Worm (Caenorhabditis elegans) whole organism, L3 larva: ENCODE results near the gene lin-15B.

Experiments used
- R02D3.7 ChIP-seq: fragments of 150-350 bp; optimal IDR thresholded peaks from 2 replicates; lab custom pipeline; 2014; ENCODE audit warnings: missing biosample characterization, missing genetic modification characterization
- ZK546.5 ChIP-seq: sonication (generic microtip); optimal IDR thresholded peaks from 2 replicates; lab custom pipeline; 2017; ENCODE audit warnings: missing biosample characterization, missing genetic modification characterization
- aly-2 ChIP-seq: fragments of 150-350 bp; optimal IDR thresholded peaks from 2 replicates; lab custom pipeline; 2014; ENCODE audit warnings: missing biosample characterization, missing genetic modification characterization
- ama-1 ChIP-seq: fragments of 150-350 bp; optimal IDR thresholded peaks from 2 replicates; lab custom pipeline; 2018
- ceh-16 ChIP-seq: sonication (generic microtip); optimal IDR thresholded peaks from 2 replicates; lab custom pipeline; 2017; ENCODE audit warnings: missing biosample characterization, missing genetic modification characterization
- ceh-28 ChIP-seq: fragments of 150-350 bp; optimal IDR thresholded peaks from 2 replicates; lab custom pipeline; 2014; ENCODE audit warnings: missing biosample characterization, missing genetic modification reagents, missing genetic modification characterization
- ceh-82 ChIP-seq: fragments of 150-350 bp; optimal IDR thresholded peaks from 2 replicates; lab custom pipeline; 2014; ENCODE audit warnings: missing biosample characterization, missing genetic modification characterization
- ceh-9 ChIP-seq: sonication (generic microtip); optimal IDR thresholded peaks from 2 replicates; lab custom pipeline; 2018; ENCODE audit warnings: missing biosample characterization, missing genetic modification characterization
- daf-12 ChIP-seq: fragments of 150-350 bp; optimal IDR thresholded peaks from 2 replicates; lab custom pipeline; 2014; ENCODE audit warnings: missing biosample characterization, missing genetic modification reagents, missing genetic modification characterization
- egl-27 ChIP-seq: sonication (generic microtip); optimal IDR thresholded peaks from 4 replicates; lab custom pipeline; 2017; ENCODE audit warnings: missing biosample characterization, missing genetic modification reagents, missing genetic modification characterization
- egl-5 ChIP-seq: fragments of 150-350 bp; optimal IDR thresholded peaks from 2 replicates; lab custom pipeline; 2017; ENCODE audit warnings: missing biosample characterization, missing genetic modification reagents, missing genetic modification characterization, inconsistent platforms
- elt-1 ChIP-seq: fragments of 150-350 bp; optimal IDR thresholded peaks from 2 replicates; lab custom pipeline; 2014; ENCODE audit warnings: missing biosample characterization, missing genetic modification characterization
- elt-2 ChIP-seq: sonication (generic microtip); optimal IDR thresholded peaks from 2 replicates; lab custom pipeline; 2016; ENCODE audit warnings: missing genetic modification reagents, mild to moderate bottlenecking, missing genetic modification characterization, missing compliant biosample characterization
- elt-3 ChIP-seq, 3 experiments: fragments of 150-350 bp in 1 of 3; sonication (generic microtip) in 2 of 3; optimal IDR thresholded peaks; 2 replicates in 2 of 3; 4 replicates in 1 of 3; lab custom pipeline; 2014 to 2017; ENCODE audit warnings: missing biosample characterization in 3 of 3, missing genetic modification characterization in 3 of 3
- eor-1 ChIP-seq, 2 experiments: fragments of 150-350 bp; optimal IDR thresholded peaks; 2 replicates each; lab custom pipeline; 2014 to 2018; ENCODE audit warnings: missing biosample characterization in 2 of 2, missing genetic modification characterization in 2 of 2
- fkh-10 ChIP-seq: sonication (generic microtip); optimal IDR thresholded peaks from 2 replicates; lab custom pipeline; 2017; ENCODE audit warnings: missing biosample characterization, missing genetic modification reagents, missing genetic modification characterization
- fkh-2 ChIP-seq: fragments of 150-350 bp; optimal IDR thresholded peaks from 2 replicates; lab custom pipeline; 2014; ENCODE audit warnings: missing biosample characterization, missing genetic modification reagents, missing genetic modification characterization
- fos-1 ChIP-seq: fragments of 150-350 bp; optimal IDR thresholded peaks from 2 replicates; lab custom pipeline; 2014; ENCODE audit warnings: missing biosample characterization, missing genetic modification characterization
- hmg-11 ChIP-seq: sonication (generic microtip); optimal IDR thresholded peaks from 2 replicates; lab custom pipeline; 2016; ENCODE audit warnings: missing genetic modification characterization, missing compliant biosample characterization
- jun-1 ChIP-seq: fragments of 150-350 bp; optimal IDR thresholded peaks from 2 replicates; lab custom pipeline; 2014; ENCODE audit warnings: missing biosample characterization, missing genetic modification reagents, missing genetic modification characterization
- lin-15B ChIP-seq: fragments of 150-350 bp; optimal IDR thresholded peaks from 2 replicates; lab custom pipeline; 2014; ENCODE audit warnings: missing biosample characterization, missing genetic modification characterization
- lin-39 ChIP-seq: fragments of 150-350 bp; optimal IDR thresholded peaks from 2 replicates; lab custom pipeline; 2018; ENCODE audit warnings: missing biosample characterization, missing genetic modification reagents, missing genetic modification characterization
- lsy-12 ChIP-seq: sonication (generic microtip); optimal IDR thresholded peaks from 2 replicates; lab custom pipeline; 2016; ENCODE audit warnings: mild to moderate bottlenecking, missing genetic modification characterization, missing compliant biosample characterization
- mdl-1 ChIP-seq: fragments of 150-350 bp; optimal IDR thresholded peaks from 2 replicates; lab custom pipeline; 2014; ENCODE audit warnings: missing biosample characterization, missing genetic modification characterization
- mml-1 ChIP-seq: fragments of 150-350 bp; sonication (generic microtip); optimal IDR thresholded peaks from 3 replicates; lab custom pipeline; 2014; ENCODE audit warnings: missing biosample characterization, missing genetic modification characterization
- nfya-1 ChIP-seq: sonication (generic microtip); optimal IDR thresholded peaks from 2 replicates; lab custom pipeline; 2017; ENCODE audit warnings: missing genetic modification characterization, mild to moderate bottlenecking, missing compliant biosample characterization, antibody characterized with exemption, moderate library complexity; ENCODE audit not compliant: insufficient read depth
- nhr-11 ChIP-seq: fragments of 150-350 bp; optimal IDR thresholded peaks from 2 replicates; lab custom pipeline; 2014; ENCODE audit warnings: missing biosample characterization, missing genetic modification characterization
- nhr-12 ChIP-seq: fragments of 150-350 bp; optimal IDR thresholded peaks from 2 replicates; lab custom pipeline; 2014; ENCODE audit warnings: missing biosample characterization, missing genetic modification characterization
- nhr-23 ChIP-seq: fragments of 150-350 bp; optimal IDR thresholded peaks from 2 replicates; lab custom pipeline; 2014; ENCODE audit warnings: missing biosample characterization, missing genetic modification reagents, missing genetic modification characterization
- nhr-237 ChIP-seq: fragments of 150-350 bp; optimal IDR thresholded peaks from 2 replicates; lab custom pipeline; 2014; ENCODE audit warnings: missing biosample characterization, missing genetic modification characterization
- nhr-25 ChIP-seq: sonication (generic microtip); optimal IDR thresholded peaks from 2 replicates; lab custom pipeline; 2017; ENCODE audit warnings: missing biosample characterization, missing genetic modification characterization
- nhr-28 ChIP-seq: fragments of 150-350 bp; optimal IDR thresholded peaks from 2 replicates; lab custom pipeline; 2014; ENCODE audit warnings: missing biosample characterization, missing genetic modification characterization
- nhr-43 ChIP-seq: sonication (generic microtip); optimal IDR thresholded peaks from 2 replicates; lab custom pipeline; 2016; ENCODE audit warnings: mild to moderate bottlenecking, missing genetic modification characterization, missing compliant biosample characterization; ENCODE audit not compliant: poor library complexity, severe bottlenecking
- nhr-67 ChIP-seq: fragments of 150-350 bp; optimal IDR thresholded peaks from 2 replicates; lab custom pipeline; 2014; ENCODE audit warnings: missing biosample characterization, missing genetic modification characterization
- nhr-76 ChIP-seq: fragments of 150-350 bp; sonication (generic microtip); optimal IDR thresholded peaks from 5 replicates; lab custom pipeline; 2014; ENCODE audit warnings: missing biosample characterization, missing genetic modification characterization
- nhr-77 ChIP-seq: fragments of 150-350 bp; optimal IDR thresholded peaks from 2 replicates; lab custom pipeline; 2014; ENCODE audit warnings: missing biosample characterization, missing genetic modification characterization
- pha-4 ChIP-seq: fragments of 150-350 bp; optimal IDR thresholded peaks from 2 replicates; lab custom pipeline; 2014; ENCODE audit warnings: missing biosample characterization, missing genetic modification reagents, missing genetic modification characterization
- pqm-1 ChIP-seq: fragments of 150-350 bp; optimal IDR thresholded peaks from 2 replicates; lab custom pipeline; 2017; ENCODE audit warnings: missing biosample characterization, missing genetic modification characterization, inconsistent platforms
- sea-2 ChIP-seq: fragments of 150-350 bp; sonication (generic microtip); optimal IDR thresholded peaks from 4 replicates; lab custom pipeline; 2014; ENCODE audit warnings: missing biosample characterization, missing genetic modification reagents, missing genetic modification characterization
- skn-1 ChIP-seq: fragments of 150-350 bp; optimal IDR thresholded peaks from 2 replicates; lab custom pipeline; 2014; ENCODE audit warnings: missing biosample characterization, missing genetic modification characterization
- snpc-4 ChIP-seq: fragments of 150-350 bp; optimal IDR thresholded peaks from 2 replicates; lab custom pipeline; 2014; ENCODE audit warnings: missing biosample characterization, missing genetic modification characterization
- tbx-2 ChIP-seq: sonication (generic microtip); optimal IDR thresholded peaks from 2 replicates; lab custom pipeline; 2016; ENCODE audit warnings: mild to moderate bottlenecking, missing genetic modification characterization, missing compliant biosample characterization
- unc-39 ChIP-seq: sonication (generic microtip); optimal IDR thresholded peaks from 4 replicates; lab custom pipeline; 2017; ENCODE audit warnings: missing biosample characterization, missing genetic modification characterization
- unc-62 ChIP-seq: fragments of 150-350 bp; sonication (generic microtip); optimal IDR thresholded peaks from 4 replicates; lab custom pipeline; 2014; ENCODE audit warnings: missing biosample characterization, missing genetic modification reagents, missing genetic modification characterization
- zag-1 ChIP-seq: fragments of 150-350 bp; optimal IDR thresholded peaks from 2 replicates; lab custom pipeline; 2014; ENCODE audit warnings: missing biosample characterization, missing genetic modification characterization
- ztf-4 ChIP-seq: fragments of 150-350 bp; optimal IDR thresholded peaks from 2 replicates; lab custom pipeline; 2014; ENCODE audit warnings: missing biosample characterization, missing genetic modification characterization

The lin-15B gene

ce11 chrX:15730342-15730741 is 4.4 kb downstream of the lin-15B start:
- no peak for TF ChIP-seq lin-39 (tag; lab: Kevin White, UChicago)
- no peak for TF ChIP-seq fos-1 (tag; lab: Kevin White, UChicago)
- TF ChIP-seq lsy-12 (tag; lab: Kevin White, UChicago) = no peak
- TF ChIP-seq ZK546.5 = no peak
- no peak for TF ChIP-seq jun-1
- TF ChIP-seq nhr-11 (tag; lab: Kevin White, UChicago) = no peak
- no peak for TF ChIP-seq daf-12 (tag; lab: Kevin White, UChicago)
- no peak for TF ChIP-seq lin-15B (tag; lab: Kevin White, UChicago)
- no peak for TF ChIP-seq aly-2 (tag; lab: Kevin White, UChicago)
- TF ChIP-seq ceh-28 = no peak

ce11 chrX:15731668-15732067 is 5.7 kb downstream of the lin-15B start, which contains the start of gene lin-15A:
TSS of gene lin-15A (plus strand) at chrX:15731968.
- TF ChIP-seq nhr-23 (tag; lab: Kevin White, UChicago) (no peak), nhr-25 (tag; lab: Kevin White, UChicago) (no peak), lin-39 (tag; lab: Kevin White, UChicago) (no peak), fkh-10 (GFP tag; lab: Kevin White, UChicago) (no peak), pha-4 (tag; lab: Kevin White, UChicago) (no peak), ceh-9 (tag; lab: Kevin White, UChicago) (no peak), daf-12 (tag; lab: Kevin White, UChicago) (no peak), eor-1 (tag; optimal IDR thresholded peaks at IDR 0.05; lab: Kevin White, UChicago) (no peak), ZK546.5 (no peak), elt-3 (tag; optimal IDR thresholded peaks at IDR 0.05; lab: Kevin White, UChicago) (no peak), ztf-4 (tag; lab: Kevin White, UChicago) (no peak), nhr-67 (no peak), nhr-76 (no peak), nhr-28 (tag; lab: Kevin White, UChicago) (no peak), pqm-1 (tag; lab: Kevin White, UChicago) (no peak), unc-39 (tag; lab: Kevin White, UChicago) (no peak)

ce11 chrX:15736419-15736818 is 10.5 kb downstream of the lin-15B start:
- TF ChIP-seq egl-5 (tag; lab: Kevin White, UChicago) (peak; percentile 47), daf-12 (tag; lab: Kevin White, UChicago) (no peak), unc-62 (GFP tag; lab: Kevin White, UChicago) (no peak), nhr-77 (tag; lab: Kevin White, UChicago) (peak; percentile 85), nhr-28 (tag; lab: Kevin White, UChicago) (no peak), fkh-10 (GFP tag; lab: Kevin White, UChicago) (no peak), jun-1 (peak; percentile 91), lsy-12 (tag; lab: Kevin White, UChicago) (peak; percentile 65), elt-1 (tag; lab: Kevin White, UChicago) (no peak), nhr-23 (tag; lab: Kevin White, UChicago) (peak; percentile 84), fkh-2 (no peak), ceh-9 (tag; lab: Kevin White, UChicago) (no peak), mdl-1 (tag; lab: Kevin White, UChicago) (no peak), aly-2 (tag; lab: Kevin White, UChicago) (no peak), zag-1 (tag; lab: Kevin White, UChicago) (no peak), tbx-2 (peak; percentile 82), eor-1 (tag; optimal IDR thresholded peaks at IDR 0.05; lab: Kevin White, UChicago) (no peak), ceh-28 (peak; percentile 97), egl-27 (tag; lab: Kevin White, UChicago) (peak; percentile 4), unc-39 (tag; lab: Kevin White, UChicago) (no peak), lin-39 (tag; lab: Kevin White, UChicago) (peak; percentile 46), hmg-11 (peak; percentile 85), nhr-237 (tag; lab: Kevin White, UChicago) (no peak), nfya-1 (tag; lab: Kevin White, UChicago) (no peak), ceh-82 (peak; percentile 72), nhr-76 (no peak), nhr-67 (no peak), nhr-11 (tag; lab: Kevin White, UChicago) (no peak), nhr-43 (tag; lab: Kevin White, UChicago) (peak; percentile 92), fos-1 (tag; lab: Kevin White, UChicago) (no peak), ama-1 (lab: Kevin White, UChicago) (no peak), elt-3 (tag; optimal IDR thresholded peaks at IDR 0.05; lab: Kevin White, UChicago) (no peak), ZK546.5 (no peak), lin-15B (tag; lab: Kevin White, UChicago) (peak; percentile 59), pha-4 (tag; lab: Kevin White, UChicago) (peak; percentile 86), ztf-4 (tag; lab: Kevin White, UChicago) (no peak), elt-2 (peak; percentile 48), snpc-4 (tag; lab: Kevin White, UChicago) (peak; percentile 85), sea-2 (GFP tag; lab: Kevin White, UChicago) (no peak), mml-1 (no peak), skn-1 (tag; lab: Kevin White, UChicago) (peak; percentile 70), R02D3.7 (peak; percentile 60), nhr-25 (tag; lab: Kevin White, UChicago) (peak; percentile 84), nhr-12 (tag; lab: Kevin White, UChicago) (no peak), ceh-16 (tag; lab: Kevin White, UChicago) (no peak)
